Fruit fly (Drosophila melanogaster) whole organism, embryonic: ENCODE data around the gene ebo.

ENCODE experiments used
- Adf1 ChIP-seq: fragments of 200-800 bp; sonication (Bioruptor generic); IDR thresholded peaks from 2 replicates; pipeline ENCODE4 v1.3.6; 2022; ENCODE audit warnings: missing biosample characterization, missing genetic modification characterization
- Antp ChIP-seq: fragments of 200-800 bp; sonication (Bioruptor generic); optimal IDR thresholded peaks from 3 replicates; lab custom pipeline; 2016; ENCODE audit warnings: missing biosample characterization, missing genetic modification characterization
- BEAF-32 ChIP-seq: fragments of 200-800 bp; sonication (Bioruptor generic); optimal IDR thresholded peaks from 3 replicates; lab custom pipeline; 2017; ENCODE audit warnings: missing biosample characterization, missing genetic modification characterization, mild to moderate bottlenecking, moderate library complexity, missing genetic modification reagents
- CG10462 ChIP-seq: fragments of 200-800 bp; sonication (Bioruptor generic); optimal IDR thresholded peaks from 2 replicates; lab custom pipeline; 2016; ENCODE audit warnings: missing biosample characterization, missing genetic modification characterization
- CG11085 ChIP-seq: fragments of 200-800 bp; sonication (Bioruptor generic); IDR thresholded peaks from 2 replicates; pipeline ENCODE4 v1.3.6; 2022; ENCODE audit warnings: missing biosample characterization, missing genetic modification characterization
- CG1233 ChIP-seq: fragments of 200-800 bp; sonication (Bioruptor generic); optimal IDR thresholded peaks from 4 replicates; lab custom pipeline; 2018; ENCODE audit warnings: missing biosample characterization, mild to moderate bottlenecking, missing genetic modification characterization
- CG12942 ChIP-seq: fragments of 200-800 bp; sonication (Bioruptor generic); optimal IDR thresholded peaks from 3 replicates; lab custom pipeline; 2016; ENCODE audit warnings: missing biosample characterization, missing genetic modification characterization
- CG14860 ChIP-seq: fragments of 200-800 bp; sonication (Bioruptor generic); IDR thresholded peaks from 3 replicates; pipeline ENCODE4 v1.3.6; 2022; ENCODE audit warnings: missing biosample characterization, missing genetic modification characterization; ENCODE audit not compliant: partially characterized antibody
- CG15479 ChIP-seq: fragments of 200-800 bp; sonication (Bioruptor generic); optimal IDR thresholded peaks from 3 replicates; lab custom pipeline; 2019; ENCODE audit warnings: missing biosample characterization, mild to moderate bottlenecking, missing genetic modification characterization, moderate library complexity
- CG16813 ChIP-seq: fragments of 200-800 bp; sonication (Bioruptor generic); IDR thresholded peaks from 3 replicates; pipeline ENCODE4 v1.3.6; 2022; ENCODE audit warnings: missing biosample characterization, missing genetic modification characterization; ENCODE audit not compliant: partially characterized antibody
- CG17361 ChIP-seq: fragments of 200-800 bp; sonication (Bioruptor generic); IDR thresholded peaks from 3 replicates; pipeline ENCODE4 v1.3.6; 2022; ENCODE audit warnings: missing biosample characterization, missing genetic modification characterization
- CG17568 ChIP-seq: fragments of 200-800 bp; sonication (Bioruptor generic); optimal IDR thresholded peaks from 2 replicates; lab custom pipeline; 2018; ENCODE audit warnings: missing biosample characterization, mild to moderate bottlenecking, missing genetic modification characterization, moderate library complexity
- CG3995 ChIP-seq: fragments of 200-800 bp; sonication (Bioruptor generic); optimal IDR thresholded peaks from 3 replicates; lab custom pipeline; 2016; ENCODE audit warnings: missing biosample characterization, missing genetic modification characterization
- CG4617 ChIP-seq: fragments of 200-800 bp; sonication (Bioruptor generic); optimal IDR thresholded peaks from 3 replicates; lab custom pipeline; 2016; ENCODE audit warnings: missing biosample characterization, missing genetic modification characterization, borderline replicate concordance
- CG9727 ChIP-seq: fragments of 200-800 bp; sonication (Bioruptor generic); optimal IDR thresholded peaks from 3 replicates; lab custom pipeline; 2017; ENCODE audit warnings: missing biosample characterization, mild to moderate bottlenecking, missing genetic modification characterization
- CG9797 ChIP-seq: fragments of 200-800 bp; sonication (Bioruptor generic); optimal IDR thresholded peaks from 3 replicates; lab custom pipeline; 2018; ENCODE audit warnings: missing biosample characterization, mild to moderate bottlenecking, missing genetic modification characterization
- Camta ChIP-seq: fragments of 200-800 bp; sonication (Bioruptor generic); optimal IDR thresholded peaks from 2 replicates; lab custom pipeline; 2016; ENCODE audit warnings: missing biosample characterization, missing genetic modification characterization
- CrebB ChIP-seq: fragments of 200-800 bp; sonication (Bioruptor generic); optimal IDR thresholded peaks from 3 replicates; lab custom pipeline; 2018; ENCODE audit warnings: missing biosample characterization, mild to moderate bottlenecking, missing genetic modification characterization
- Dp ChIP-seq: fragments of 200-800 bp; sonication (Bioruptor generic); optimal IDR thresholded peaks from 2 replicates; lab custom pipeline; 2018; ENCODE audit warnings: missing biosample characterization, mild to moderate bottlenecking, missing genetic modification characterization, moderate library complexity
- E2f2 ChIP-seq: fragments of 200-800 bp; sonication (Bioruptor generic); IDR thresholded peaks from 2 replicates; pipeline ENCODE4 v1.3.6; 2022; ENCODE audit warnings: missing biosample characterization, missing genetic modification characterization
- Fer3 ChIP-seq: fragments of 200-800 bp; sonication (Bioruptor generic); optimal IDR thresholded peaks from 2 replicates; lab custom pipeline; 2018; ENCODE audit warnings: missing biosample characterization, mild to moderate bottlenecking, missing genetic modification characterization, moderate library complexity
- Gug ChIP-seq: fragments of 200-800 bp; sonication (Bioruptor generic); IDR thresholded peaks from 4 replicates; pipeline ENCODE4 v1.3.6; 2022; ENCODE audit warnings: missing biosample characterization, missing genetic modification characterization
- Hr51 ChIP-seq, 2 experiments: fragments of 200-800 bp; sonication (Bioruptor generic); optimal IDR thresholded peaks; 2 replicates in 1 of 2; 3 replicates in 1 of 2; lab custom pipeline; 2016 to 2018; ENCODE audit warnings: missing biosample characterization in 2 of 2, missing genetic modification characterization in 2 of 2, mild to moderate bottlenecking in 1 of 2, moderate library complexity in 1 of 2
- Hr78 ChIP-seq, 2 experiments: fragments of 200-800 bp in 1 of 2; fragments of >200 bp in 1 of 2; sonication (Bioruptor generic) in 1 of 2; optimal IDR thresholded peaks; 2 replicates each; lab custom pipeline; 2017 to 2019; ENCODE audit warnings: missing biosample characterization in 2 of 2, missing genetic modification characterization in 2 of 2, mild to moderate bottlenecking in 1 of 2, moderate library complexity in 1 of 2
- MBD-R2 ChIP-seq: fragments of 200-800 bp; sonication (Bioruptor generic); IDR thresholded peaks from 2 replicates; pipeline ENCODE4 v1.3.6; 2022; ENCODE audit warnings: missing biosample characterization, missing genetic modification characterization
- Med ChIP-seq: fragments of 200-800 bp; sonication (Bioruptor generic); peaks from one replicate; lab custom pipeline; 2016; ENCODE audit warnings: missing biosample characterization, missing genetic modification characterization, mild to moderate bottlenecking, inconsistent platforms, moderate library complexity
- Mrtf ChIP-seq: fragments of 200-800 bp; sonication (Bioruptor generic); IDR thresholded peaks from 3 replicates; pipeline ENCODE4 v1.3.6; 2022; ENCODE audit warnings: missing biosample characterization, missing genetic modification characterization
- Ssrp ChIP-seq: fragments of 200-800 bp; sonication (Bioruptor generic); optimal IDR thresholded peaks from 2 replicates; lab custom pipeline; 2018; ENCODE audit warnings: missing biosample characterization, mild to moderate bottlenecking, missing genetic modification characterization, moderate library complexity
- bab2 ChIP-seq: fragments of 200-800 bp; sonication (Bioruptor generic); optimal IDR thresholded peaks from 2 replicates; lab custom pipeline; 2016; ENCODE audit warnings: missing biosample characterization, missing genetic modification characterization
- bigmax ChIP-seq: fragments of 200-800 bp; sonication (Bioruptor generic); optimal IDR thresholded peaks from 2 replicates; lab custom pipeline; 2018; ENCODE audit warnings: missing biosample characterization, mild to moderate bottlenecking, missing genetic modification characterization
- cato ChIP-seq: fragments of 200-800 bp; sonication (Bioruptor generic); optimal IDR thresholded peaks from 2 replicates; lab custom pipeline; 2016; ENCODE audit warnings: missing biosample characterization, missing genetic modification characterization, borderline replicate concordance
- croc ChIP-seq: fragments of 200-800 bp; sonication (Bioruptor generic); conservative IDR thresholded peaks from 3 replicates; pipeline ENCODE4 v1.3.6; 2022; ENCODE audit warnings: missing biosample characterization, missing genetic modification characterization
- danr ChIP-seq: fragments of 200-800 bp; sonication (Bioruptor generic); IDR thresholded peaks from 2 replicates; pipeline ENCODE4 v1.3.6; 2022; ENCODE audit warnings: missing biosample characterization, missing genetic modification characterization
- disco-r ChIP-seq: fragments of 200-800 bp; sonication (Bioruptor generic); optimal IDR thresholded peaks from 2 replicates; lab custom pipeline; 2016; ENCODE audit warnings: missing biosample characterization, missing genetic modification characterization
- esg ChIP-seq: fragments of 200-800 bp; sonication (Bioruptor generic); conservative IDR thresholded peaks from 2 replicates; pipeline ENCODE4 v1.3.6; 2022; ENCODE audit warnings: missing biosample characterization, missing genetic modification characterization
- fd64A ChIP-seq: fragments of 200-800 bp; sonication (Bioruptor generic); optimal IDR thresholded peaks from 3 replicates; lab custom pipeline; 2018; ENCODE audit warnings: missing biosample characterization, mild to moderate bottlenecking, missing genetic modification characterization
- gce ChIP-seq: fragments of 200-800 bp; sonication (Bioruptor generic); IDR thresholded peaks from 3 replicates; pipeline ENCODE4 v1.3.6; 2022; ENCODE audit warnings: missing biosample characterization, missing genetic modification characterization
- gfzf ChIP-seq: fragments of 200-800 bp; sonication (Bioruptor generic); optimal IDR thresholded peaks from 2 replicates; lab custom pipeline; 2016; ENCODE audit warnings: missing biosample characterization, mild to moderate bottlenecking, missing genetic modification characterization, moderate library complexity
- grau ChIP-seq: fragments of 200-800 bp; optimal IDR thresholded peaks from 3 replicates; lab custom pipeline; 2019; ENCODE audit warnings: missing biosample characterization, mild to moderate bottlenecking, missing genetic modification characterization, moderate library complexity
- gt ChIP-seq: fragments of 200-800 bp; sonication (Bioruptor generic); IDR thresholded peaks from 2 replicates; pipeline ENCODE4 v1.3.6; 2022; ENCODE audit warnings: missing biosample characterization, missing genetic modification characterization
- luna ChIP-seq: fragments of 200-800 bp; sonication (Bioruptor generic); optimal IDR thresholded peaks from 2 replicates; lab custom pipeline; 2016; ENCODE audit warnings: missing biosample characterization, missing genetic modification characterization
- mirr ChIP-seq: fragments of 200-800 bp; sonication (Bioruptor generic); optimal IDR thresholded peaks from 3 replicates; lab custom pipeline; 2018; ENCODE audit warnings: missing biosample characterization, mild to moderate bottlenecking, missing genetic modification characterization
- nau ChIP-seq: fragments of 200-800 bp; sonication (Bioruptor generic); optimal IDR thresholded peaks from 3 replicates; lab custom pipeline; 2017; ENCODE audit warnings: missing biosample characterization, mild to moderate bottlenecking, missing genetic modification characterization, missing genetic modification reagents
- odd ChIP-seq: fragments of 200-800 bp; sonication (Bioruptor generic); optimal IDR thresholded peaks from 2 replicates; lab custom pipeline; 2017; ENCODE audit warnings: missing biosample characterization, mild to moderate bottlenecking, missing genetic modification characterization
- onecut ChIP-seq: fragments of 200-800 bp; sonication (Bioruptor generic); IDR thresholded peaks from 2 replicates; pipeline ENCODE4 v1.3.6; 2022; ENCODE audit warnings: missing biosample characterization, missing genetic modification characterization
- phol ChIP-seq: fragments of 200-800 bp; sonication (Bioruptor generic); optimal IDR thresholded peaks from 3 replicates; lab custom pipeline; 2018; ENCODE audit warnings: missing biosample characterization, mild to moderate bottlenecking, missing genetic modification characterization, moderate library complexity
- pnt ChIP-seq: fragments of 200-800 bp; sonication (Bioruptor generic); optimal IDR thresholded peaks from 3 replicates; lab custom pipeline; 2016; ENCODE audit warnings: missing biosample characterization, missing genetic modification characterization
- prd ChIP-seq, 3 experiments: fragments of >200 bp in 2 of 3; fragments of 200-800 bp in 1 of 3; sonication (Bioruptor generic) in 1 of 3; optimal IDR thresholded peaks in 2 of 3; IDR thresholded peaks in 1 of 3; 2 replicates in 2 of 3; 3 replicates in 1 of 3; pipeline versions ENCODE4 v1.3.6 to Lab custom; 2017 to 2022; ENCODE audit warnings: missing biosample characterization in 1 of 3, missing genetic modification characterization in 1 of 3
- pzg ChIP-seq: fragments of 200-800 bp; sonication (Bioruptor generic); optimal IDR thresholded peaks from 3 replicates; lab custom pipeline; 2018; ENCODE audit warnings: missing biosample characterization, mild to moderate bottlenecking, missing genetic modification characterization, moderate library complexity
- row ChIP-seq: fragments of 200-800 bp; sonication (Bioruptor generic); IDR thresholded peaks from 3 replicates; pipeline ENCODE4 v1.3.6; 2022; ENCODE audit warnings: missing biosample characterization, missing genetic modification characterization
- sens ChIP-seq: fragments of 200-800 bp; sonication (Bioruptor generic); peaks from one replicate; lab custom pipeline; 2016; ENCODE audit warnings: missing biosample characterization, missing genetic modification characterization

The ebo gene

DNA sequence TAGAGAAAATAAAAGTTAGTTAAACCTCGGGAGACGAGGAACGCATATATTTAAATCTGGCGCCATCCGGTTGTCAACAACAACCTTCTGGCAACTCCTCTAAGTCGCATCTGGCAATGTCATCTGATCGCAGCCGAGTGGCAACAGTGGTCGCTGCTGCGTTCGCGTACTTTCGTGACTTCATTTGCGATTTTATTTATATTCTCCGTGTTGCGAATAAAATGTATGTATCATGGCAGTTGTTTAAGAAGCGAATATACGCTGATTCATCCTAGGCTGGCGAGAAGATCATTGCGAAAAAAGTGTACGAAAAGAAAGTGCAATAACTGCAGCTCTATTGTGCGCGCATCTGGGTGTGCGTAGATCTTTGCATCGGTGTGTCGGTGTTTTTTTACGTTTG lies 19.9 kb upstream of the ebo start, which contains the start of gene svr (continued):
- no peak for TF ChIP-seq cato
- TF ChIP-seq bab2: no peak
- TF ChIP-seq CG9797 (GFP tag; lab: Kevin White, UChicago): peak; percentile 38
- no peak for TF ChIP-seq esg (GFP tag; lab: Robert Waterston, UW)
- no peak for TF ChIP-seq fd64A (GFP tag; lab: Kevin White, UChicago)
- TF ChIP-seq gt (GFP tag; lab: Robert Waterston, UW): no peak
- TF ChIP-seq onecut: no peak
- peak; percentile 59 for TF ChIP-seq BEAF-32 (GFP tag; lab: Kevin White, UChicago)
- peak; percentile 83 for TF ChIP-seq sens
- no peak for TF ChIP-seq mirr (GFP tag; lab: Kevin White, UChicago)
- no peak for TF ChIP-seq bigmax (GFP tag; lab: Kevin White, UChicago)
- no peak for TF ChIP-seq CG10462
- no peak for TF ChIP-seq Mrtf (GFP tag; lab: Robert Waterston, UW)
- TF ChIP-seq E2f2: peak; percentile 95
- TF ChIP-seq Hr51 (GFP tag; optimal IDR thresholded peaks at IDR 0.05; lab: Kevin White, UChicago): no peak
- TF ChIP-seq pnt (GFP tag; lab: Kevin White, UChicago): no peak
- 0 out of 3 replicates have a peak, but pooled peaks have one; percentile 9 for TF ChIP-seq row (GFP tag; lab: Robert Waterston, UW)
- no peak for TF ChIP-seq CrebB (tag; lab: Kevin White, UChicago)
- no peak for TF ChIP-seq croc (GFP tag; lab: Robert Waterston, UW)
- TF ChIP-seq CG17361 (GFP tag; lab: Robert Waterston, UW): no peak
- no peak for TF ChIP-seq luna (GFP tag; lab: Kevin White, UChicago)
- TF ChIP-seq phol: peak; percentile 17
- no peak for TF ChIP-seq CG16813 (GFP tag; lab: Robert Waterston, UW)
- no peak for TF ChIP-seq CG17568
- peak; percentile 75 for TF ChIP-seq pzg (GFP tag; lab: Kevin White, UChicago)
- TF ChIP-seq CG4617 (GFP tag; lab: Kevin White, UChicago): peak; percentile 58
- no peak for TF ChIP-seq Camta
- TF ChIP-seq nau (GFP tag; lab: Kevin White, UChicago): no peak
- TF ChIP-seq gfzf (GFP tag; lab: Kevin White, UChicago): peak; percentile 19
- peak; percentile 91 for TF ChIP-seq Dp (GFP tag; lab: Kevin White, UChicago)
- TF ChIP-seq Med (GFP tag; lab: Kevin White, UChicago): peak; percentile 77
- no peak for TF ChIP-seq CG12942
- no peak for TF ChIP-seq disco-r (GFP tag; lab: Kevin White, UChicago)
- no peak for TF ChIP-seq CG14860 (GFP tag; lab: Robert Waterston, UW)
- TF ChIP-seq CG9727 (GFP tag; lab: Kevin White, UChicago): no peak
- TF ChIP-seq MBD-R2 (GFP tag; lab: Robert Waterston, UW): peak; percentile 42
- TF ChIP-seq danr (GFP tag; lab: Robert Waterston, UW): no peak
- no peak for TF ChIP-seq odd
- no peak for TF ChIP-seq CG11085 (GFP tag; lab: Robert Waterston, UW)
- TF ChIP-seq Hr78 (GFP tag; optimal IDR thresholded peaks at IDR 0.05; lab: Kevin White, UChicago): no peak
- no peak for TF ChIP-seq Fer3 (tag; lab: Kevin White, UChicago)
- TF ChIP-seq Gug (GFP tag; lab: Robert Waterston, UW): no peak
- TF ChIP-seq CG15479: no peak
- TF ChIP-seq Antp (GFP tag; lab: Kevin White, UChicago): no peak
- TF ChIP-seq prd (optimal IDR thresholded peaks at IDR 0.05; lab: Kevin White, UChicago): no peak
- TF ChIP-seq prd (GFP tag; IDR thresholded peaks at IDR 0.05; lab: Robert Waterston, UW): no peak
- no peak for TF ChIP-seq gce (GFP tag; lab: Robert Waterston, UW)
- TF ChIP-seq CG3995 (GFP tag; lab: Kevin White, UChicago): peak; percentile 89
- TF ChIP-seq Adf1 (GFP tag; lab: Robert Waterston, UW): peak; percentile 77
- no peak for TF ChIP-seq grau (tag; lab: Kevin White, UChicago)
- no peak for TF ChIP-seq Ssrp
- no peak for TF ChIP-seq CG1233 (GFP tag; lab: Kevin White, UChicago)
